Worm (Caenorhabditis elegans) whole organism, early embryonic: Measurements from ENCODE around the gene har-1.

Source experiments
- B0310.2 ChIP-seq: sonication (generic microtip); optimal IDR thresholded peaks from 2 replicates; lab custom pipeline; 2016; ENCODE audit warnings: mild to moderate bottlenecking, missing genetic modification characterization, missing compliant biosample characterization
- F13C5.2 ChIP-seq: sonication (generic microtip); optimal IDR thresholded peaks from 2 replicates; lab custom pipeline; 2017; ENCODE audit warnings: mild to moderate bottlenecking, missing genetic modification characterization, inconsistent platforms, missing compliant biosample characterization
- aly-1 ChIP-seq: sonication (generic microtip); optimal IDR thresholded peaks from 2 replicates; lab custom pipeline; 2016; ENCODE audit warnings: missing genetic modification characterization, missing compliant biosample characterization
- ama-1 ChIP-seq: fragments of 150-350 bp; optimal IDR thresholded peaks from 2 replicates; lab custom pipeline; 2014
- ceh-13 ChIP-seq: fragments of 200-800 bp; sonication (Bioruptor generic); optimal IDR thresholded peaks from 2 replicates; lab custom pipeline; 2018; ENCODE audit warnings: mild to moderate bottlenecking, missing genetic modification characterization, missing compliant biosample characterization
- ceh-36 ChIP-seq: sonication (generic microtip); optimal IDR thresholded peaks from 2 replicates; lab custom pipeline; 2016; ENCODE audit warnings: missing genetic modification characterization, inconsistent platforms, missing compliant biosample characterization
- ets-7 ChIP-seq: sonication (generic microtip); optimal IDR thresholded peaks from 2 replicates; lab custom pipeline; 2016; ENCODE audit warnings: missing genotype, missing genetic modification characterization, missing compliant biosample characterization
- flt-1 ChIP-seq: fragments of 200-800 bp; sonication (Bioruptor generic); IDR thresholded peaks from 2 replicates; pipeline ENCODE4 v1.3.6; 2022; ENCODE audit warnings: missing genetic modification characterization, missing compliant biosample characterization
- hmbx-1 ChIP-seq: sonication (generic microtip); optimal IDR thresholded peaks from 2 replicates; lab custom pipeline; 2016; ENCODE audit warnings: mild to moderate bottlenecking, missing genetic modification characterization, missing compliant biosample characterization
- hmg-4 ChIP-seq: fragments of 200-800 bp; sonication (Bioruptor generic); optimal IDR thresholded peaks from 2 replicates; lab custom pipeline; 2018; ENCODE audit warnings: mild to moderate bottlenecking, missing genetic modification characterization, missing compliant biosample characterization
- hnd-1 ChIP-seq: sonication (generic microtip); optimal IDR thresholded peaks from 2 replicates; lab custom pipeline; 2016; ENCODE audit warnings: missing genetic modification characterization, missing compliant biosample characterization
- pes-1 ChIP-seq: fragments of 200-800 bp; sonication (Bioruptor generic); IDR thresholded peaks from 2 replicates; pipeline ENCODE4 v1.3.6; 2022; ENCODE audit warnings: missing genetic modification reagents, missing genetic modification characterization, missing compliant biosample characterization
- scrt-1 ChIP-seq: fragments of 200-800 bp; sonication (Bioruptor generic); IDR thresholded peaks from 2 replicates; pipeline ENCODE4 v1.3.6; 2022; ENCODE audit warnings: missing genetic modification characterization, missing compliant biosample characterization
- sea-1 ChIP-seq: fragments of 200-800 bp; sonication (Bioruptor generic); conservative IDR thresholded peaks from 2 replicates; pipeline ENCODE4 v1.3.6; 2022; ENCODE audit warnings: missing genetic modification characterization, missing compliant biosample characterization
- tbx-11 ChIP-seq: fragments of 200-800 bp; sonication (Bioruptor generic); IDR thresholded peaks from 2 replicates; pipeline ENCODE4 v1.3.6; 2022; ENCODE audit warnings: missing genetic modification characterization, missing compliant biosample characterization
- tbx-37 ChIP-seq: fragments of 200-800 bp; sonication (Bioruptor generic); conservative IDR thresholded peaks from 2 replicates; pipeline ENCODE4 v1.3.6; 2022; ENCODE audit warnings: missing genetic modification reagents, missing genetic modification characterization, missing compliant biosample characterization
- tra-4 ChIP-seq: sonication (generic microtip); optimal IDR thresholded peaks from 2 replicates; lab custom pipeline; 2017; ENCODE audit warnings: missing genetic modification characterization, missing compliant biosample characterization

har-1 gene

DNA sequence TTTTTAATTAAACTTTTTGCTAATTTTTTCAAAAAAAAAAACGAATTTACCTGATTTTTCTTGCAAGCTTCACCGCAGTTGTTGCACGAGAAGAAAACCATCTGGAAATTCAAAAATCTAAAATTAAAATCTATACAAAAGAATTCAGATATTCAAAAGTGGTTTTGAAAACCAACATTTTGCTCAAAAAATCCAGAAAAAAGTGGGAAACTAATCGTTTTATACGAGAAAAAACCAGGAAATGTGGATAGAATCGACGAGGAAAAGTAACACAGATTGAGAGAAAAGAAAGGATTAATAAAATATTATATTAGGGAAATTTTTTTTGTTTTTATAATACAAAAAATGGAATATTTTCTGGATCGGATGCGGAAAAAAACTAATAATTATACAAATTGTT, 12.2 kb downstream of the har-1 start, which contains the start of gene C16C10.8:
Gene C16C10.8 (minus strand): TSS at position 101 of the 400 bp plus-strand sequence.
- TF ChIP-seq aly-1 (tag; lab: Kevin White, UChicago) (no peak), hnd-1 (tag; lab: Kevin White, UChicago) (no peak), flt-1 (GFP tag; lab: Robert Waterston, UW) (no peak), tbx-11 (no peak), tra-4 (tag; lab: Kevin White, UChicago) (no peak), sea-1 (GFP tag; lab: Robert Waterston, UW) (no peak)

DNA sequence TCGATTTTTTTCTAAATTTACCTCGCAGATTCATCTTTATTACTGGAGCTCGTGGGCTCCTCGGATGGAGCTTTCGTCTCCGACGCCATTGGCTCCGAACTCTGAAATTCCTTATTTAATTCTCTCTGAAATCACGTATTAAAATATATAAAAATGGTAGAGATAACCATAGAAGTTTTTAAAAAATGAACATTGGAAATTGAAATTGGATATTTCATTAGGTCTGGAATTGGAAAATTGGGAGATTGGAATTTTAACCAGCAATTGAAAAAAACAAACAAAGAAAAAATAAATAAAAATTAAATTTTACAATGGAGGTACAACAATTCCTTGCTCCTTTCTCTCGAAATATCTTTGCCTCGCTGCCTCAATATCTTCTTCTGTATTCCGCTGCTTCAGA, 14.9 kb downstream of the har-1 start, which contains the start of gene rnf-5:
Gene rnf-5 (minus strand): TSS at position 101 of the 400 bp plus-strand sequence.
- no peak for TF ChIP-seq hnd-1 (tag; lab: Kevin White, UChicago)
- no peak for TF ChIP-seq tbx-11

DNA sequence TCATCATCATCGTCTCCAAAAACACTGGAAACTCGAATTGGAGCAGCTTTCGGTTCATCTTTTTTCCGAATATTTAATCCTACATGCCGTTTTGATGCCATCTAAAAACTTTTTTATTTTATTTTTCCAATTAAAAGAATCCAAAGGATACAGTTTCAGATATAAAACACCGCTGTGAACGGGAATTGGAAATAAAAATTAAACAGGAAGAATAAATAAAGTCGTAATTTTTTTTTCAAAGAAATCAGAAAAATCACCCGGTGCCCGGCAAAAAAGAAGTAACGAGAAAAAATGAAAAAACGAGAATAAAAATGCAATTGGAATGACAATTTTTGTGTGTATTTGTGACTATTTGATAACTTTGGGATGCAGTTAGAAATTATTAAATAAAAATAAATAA, 16.8 kb downstream of the har-1 start, which contains the start of gene ccdc-55:
Gene ccdc-55 (minus strand): TSS at position 101 of the 400 bp plus-strand sequence.
- TF ChIP-seq pes-1 (GFP tag; lab: Robert Waterston, UW) (no peak), scrt-1 (GFP tag; lab: Robert Waterston, UW) (no peak), ceh-13 (GFP tag; lab: Kevin White, UChicago) (no peak), ets-7 (tag; lab: Kevin White, UChicago) (no peak), sea-1 (GFP tag; lab: Robert Waterston, UW) (no peak), hnd-1 (tag; lab: Kevin White, UChicago) (no peak), ama-1 (lab: Kevin White, UChicago) (no peak)

DNA sequence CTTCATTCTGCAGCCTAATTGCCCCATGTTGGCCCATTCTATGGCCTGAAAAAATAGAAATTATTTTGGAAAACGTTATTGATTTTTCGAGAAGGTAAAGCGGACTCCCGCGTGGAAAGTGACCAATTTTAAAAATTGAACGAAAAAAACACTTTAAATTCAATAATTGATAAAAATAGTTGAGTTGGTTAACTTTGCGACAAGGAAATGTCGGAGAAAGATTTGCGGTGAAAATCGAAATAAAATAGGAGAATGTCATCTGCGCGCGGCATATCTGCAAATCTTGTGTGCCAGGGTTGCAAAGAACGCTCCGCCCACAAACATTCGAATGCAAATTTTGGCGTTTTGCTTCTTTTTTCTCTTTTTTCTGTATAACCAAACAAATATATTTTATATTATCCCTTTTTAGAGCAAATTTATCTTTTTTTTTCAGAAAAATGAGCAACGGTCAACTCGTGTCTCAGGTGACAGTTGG, 19.1 kb downstream of the har-1 start, which contains the start of the genes rnf-121 and C16C10.4:
Gene rnf-121 (minus strand): TSS at position 51 of the 475 bp plus-strand sequence.
Gene C16C10.4 (plus strand): TSS at position 434 of the 475 bp plus-strand sequence.
- TF ChIP-seq hnd-1 (tag; lab: Kevin White, UChicago), result peak; percentile 80
- peak; percentile 93 for TF ChIP-seq ceh-36 (tag; lab: Kevin White, UChicago)
- peak; percentile 87 for TF ChIP-seq scrt-1 (GFP tag; lab: Robert Waterston, UW)
- TF ChIP-seq aly-1 (tag; lab: Kevin White, UChicago), result peak; percentile 77
- TF ChIP-seq B0310.2, result peak; percentile 82
- TF ChIP-seq sea-1 (GFP tag; lab: Robert Waterston, UW), result peak; percentile 93
- TF ChIP-seq flt-1 (GFP tag; lab: Robert Waterston, UW), result peak; percentile 83
- peak; percentile 97 for TF ChIP-seq hmg-4 (GFP tag; lab: Kevin White, UChicago)
- no peak for TF ChIP-seq ama-1 (lab: Kevin White, UChicago)
- TF ChIP-seq hmbx-1 (tag; lab: Kevin White, UChicago), result peak; percentile 61
- TF ChIP-seq F13C5.2 (tag; lab: Kevin White, UChicago), result peak; percentile 92
- peak; percentile 92 for TF ChIP-seq tbx-11
- TF ChIP-seq pes-1 (GFP tag; lab: Robert Waterston, UW), result peak; percentile 91
- peak; percentile 93 for TF ChIP-seq ceh-13 (GFP tag; lab: Kevin White, UChicago)
- peak; percentile 75 for TF ChIP-seq ets-7 (tag; lab: Kevin White, UChicago)
- peak; percentile 82 for TF ChIP-seq tbx-37
- TF ChIP-seq tra-4 (tag; lab: Kevin White, UChicago), result peak; percentile 80

DNA sequence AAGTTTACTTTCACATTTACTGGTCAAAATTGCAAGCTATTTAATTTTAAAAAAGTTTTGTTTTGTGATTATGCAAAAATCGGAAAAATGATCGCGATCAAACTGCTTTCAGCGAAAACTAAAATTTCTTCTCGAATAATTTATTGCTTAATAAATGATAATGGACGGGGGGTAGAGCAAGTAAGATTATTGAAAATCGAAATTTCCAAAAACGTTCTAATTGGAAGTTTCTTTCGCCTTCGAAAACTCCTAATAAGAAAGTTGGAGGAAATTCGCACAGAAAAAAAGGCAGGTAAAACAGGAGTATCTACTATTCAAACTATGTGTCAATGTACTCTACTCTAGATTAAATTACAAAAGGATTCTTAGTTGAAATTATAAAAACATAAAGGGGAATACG, 20.4 kb downstream of the har-1 start:
- TF ChIP-seq tbx-11 (no peak), tra-4 (tag; lab: Kevin White, UChicago) (no peak), ceh-36 (tag; lab: Kevin White, UChicago) (no peak), ets-7 (tag; lab: Kevin White, UChicago) (no peak), ama-1 (lab: Kevin White, UChicago) (no peak), hnd-1 (tag; lab: Kevin White, UChicago) (no peak), flt-1 (GFP tag; lab: Robert Waterston, UW) (no peak), hmbx-1 (tag; lab: Kevin White, UChicago) (no peak), ceh-13 (GFP tag; lab: Kevin White, UChicago) (no peak), sea-1 (GFP tag; lab: Robert Waterston, UW) (no peak), pes-1 (GFP tag; lab: Robert Waterston, UW) (no peak), F13C5.2 (tag; lab: Kevin White, UChicago) (no peak), scrt-1 (GFP tag; lab: Robert Waterston, UW) (no peak), tbx-37 (no peak), aly-1 (tag; lab: Kevin White, UChicago) (no peak), hmg-4 (GFP tag; lab: Kevin White, UChicago) (no peak)

DNA sequence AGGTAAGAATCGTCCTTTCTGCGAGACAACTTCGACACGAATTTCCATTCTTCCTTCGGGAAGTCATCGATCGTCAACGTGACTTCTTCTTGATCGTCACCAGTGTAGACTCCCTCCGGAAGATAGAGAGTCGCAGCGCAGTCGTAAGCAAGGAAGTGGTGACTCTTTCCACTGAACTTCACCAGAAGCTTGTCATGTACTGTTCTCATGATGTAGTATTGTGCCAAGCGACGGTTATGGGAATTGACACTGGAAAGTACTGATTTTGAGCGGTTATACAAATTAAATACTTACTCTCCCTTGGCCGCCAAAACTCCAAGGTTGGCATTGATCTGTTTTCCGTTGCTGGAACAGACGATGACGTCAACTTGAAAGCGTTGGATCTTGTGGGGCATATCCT, 23.6 kb downstream of the har-1 start:
- TF ChIP-seq pes-1 (GFP tag; lab: Robert Waterston, UW), result no peak
- no peak for TF ChIP-seq hnd-1 (tag; lab: Kevin White, UChicago)
- no peak for TF ChIP-seq hmbx-1 (tag; lab: Kevin White, UChicago)
- TF ChIP-seq tra-4 (tag; lab: Kevin White, UChicago), result no peak
- no peak for TF ChIP-seq tbx-11
- no peak for TF ChIP-seq aly-1 (tag; lab: Kevin White, UChicago)
- no peak for TF ChIP-seq ceh-36 (tag; lab: Kevin White, UChicago)
- no peak for TF ChIP-seq flt-1 (GFP tag; lab: Robert Waterston, UW)
- no peak for TF ChIP-seq ama-1 (lab: Kevin White, UChicago)
- no peak for TF ChIP-seq hmg-4 (GFP tag; lab: Kevin White, UChicago)
- TF ChIP-seq B0310.2, result no peak
- no peak for TF ChIP-seq tbx-37
- no peak for TF ChIP-seq ets-7 (tag; lab: Kevin White, UChicago)
- TF ChIP-seq scrt-1 (GFP tag; lab: Robert Waterston, UW), result no peak
- TF ChIP-seq F13C5.2 (tag; lab: Kevin White, UChicago), result no peak
- TF ChIP-seq sea-1 (GFP tag; lab: Robert Waterston, UW), result no peak
- TF ChIP-seq ceh-13 (GFP tag; lab: Kevin White, UChicago), result no peak

DNA sequence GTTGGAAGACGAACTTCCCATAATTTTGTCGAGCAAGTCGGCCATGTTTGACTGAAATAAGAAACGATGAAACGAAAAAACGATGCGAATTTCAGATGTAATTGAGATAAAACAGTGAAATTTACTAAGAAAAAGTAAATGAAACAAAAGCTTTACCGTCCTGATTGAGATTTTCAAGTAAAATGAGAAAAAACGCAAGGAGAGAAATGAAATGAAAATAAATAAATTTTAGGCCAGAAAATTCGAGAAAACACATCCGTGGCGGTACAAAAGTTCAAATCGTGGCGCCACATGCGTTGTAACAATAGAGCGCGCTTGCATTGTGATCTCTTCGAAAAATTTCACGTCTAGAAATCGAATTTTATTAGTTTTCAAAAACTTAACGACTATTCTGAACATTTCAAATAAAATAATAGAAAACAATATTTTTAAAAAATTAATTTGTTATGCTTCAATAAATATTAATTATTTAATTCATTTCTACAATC, 24.3 kb downstream of the har-1 start, which contains the start of the genes hrde-1 and C16C10.13:
Gene hrde-1 (minus strand): TSS at position 51 of the 488 bp plus-strand sequence.
Gene C16C10.13 (plus strand): TSS at position 332 of the 488 bp plus-strand sequence.
- TF ChIP-seq tra-4 (tag; lab: Kevin White, UChicago) (no peak), ama-1 (lab: Kevin White, UChicago) (no peak), ets-7 (tag; lab: Kevin White, UChicago) (no peak), ceh-13 (GFP tag; lab: Kevin White, UChicago) (no peak), tbx-37 (no peak), flt-1 (GFP tag; lab: Robert Waterston, UW) (no peak), F13C5.2 (tag; lab: Kevin White, UChicago) (no peak), scrt-1 (GFP tag; lab: Robert Waterston, UW) (no peak), hnd-1 (tag; lab: Kevin White, UChicago) (no peak), sea-1 (GFP tag; lab: Robert Waterston, UW) (no peak), aly-1 (tag; lab: Kevin White, UChicago) (no peak), ceh-36 (tag; lab: Kevin White, UChicago) (no peak), hmg-4 (GFP tag; lab: Kevin White, UChicago) (no peak), pes-1 (GFP tag; lab: Robert Waterston, UW) (no peak), hmbx-1 (tag; lab: Kevin White, UChicago) (no peak), B0310.2 (no peak), tbx-11 (no peak)
